Fruit fly (Drosophila melanogaster) whole organism, embryonic: ENCODE data around the gene mus201.
A peak's percentile ranks its signal among the peaks of the same experiment; 100 is the strongest.

Experiments
- Aef1 ChIP-seq: fragments of 200-800 bp; sonication (Bioruptor generic); IDR thresholded peaks from 3 replicates; pipeline ENCODE4 v1.3.6; 2022; ENCODE audit warnings: missing biosample characterization, missing genetic modification characterization
- CG10147 ChIP-seq: fragments of 200-800 bp; sonication (Bioruptor generic); optimal IDR thresholded peaks from 2 replicates; lab custom pipeline; 2019; ENCODE audit warnings: missing biosample characterization, mild to moderate bottlenecking, missing genetic modification characterization, moderate library complexity
- CG10274 ChIP-seq: fragments of 200-800 bp; sonication (Bioruptor generic); optimal IDR thresholded peaks from 3 replicates; lab custom pipeline; 2017; ENCODE audit warnings: missing biosample characterization, mild to moderate bottlenecking, missing genetic modification characterization
- CG10543 ChIP-seq: fragments of 200-800 bp; sonication (Bioruptor generic); optimal IDR thresholded peaks from 3 replicates; lab custom pipeline; 2017; ENCODE audit warnings: missing biosample characterization, mild to moderate bottlenecking, missing genetic modification characterization, moderate library complexity
- CG10565 ChIP-seq: fragments of 200-800 bp; sonication (Bioruptor generic); optimal IDR thresholded peaks from 3 replicates; lab custom pipeline; 2016; ENCODE audit warnings: missing biosample characterization, mild to moderate bottlenecking, missing genetic modification characterization
- CG10959 ChIP-seq: fragments of 200-800 bp; sonication (Bioruptor generic); IDR thresholded peaks from 2 replicates; pipeline ENCODE4 v1.3.6; 2022; ENCODE audit warnings: missing biosample characterization, missing genetic modification characterization
- CG11093 ChIP-seq: fragments of 200-800 bp; sonication (Bioruptor generic); IDR thresholded peaks from 3 replicates; pipeline ENCODE4 v1.3.6; 2022; ENCODE audit warnings: missing biosample characterization, missing genetic modification characterization
- CG11398 ChIP-seq: fragments of 200-800 bp; sonication (Bioruptor generic); optimal IDR thresholded peaks from 2 replicates; lab custom pipeline; 2016; ENCODE audit warnings: missing biosample characterization, missing genetic modification characterization
- CG1233 ChIP-seq: fragments of 200-800 bp; sonication (Bioruptor generic); optimal IDR thresholded peaks from 4 replicates; lab custom pipeline; 2018; ENCODE audit warnings: missing biosample characterization, mild to moderate bottlenecking, missing genetic modification characterization
- CG12744 ChIP-seq: fragments of 200-800 bp; sonication (Bioruptor generic); optimal IDR thresholded peaks from 2 replicates; lab custom pipeline; 2016; ENCODE audit warnings: missing biosample characterization, missing genetic modification characterization
- CG12769 ChIP-seq: fragments of 200-800 bp; sonication (Bioruptor generic); optimal IDR thresholded peaks from 2 replicates; lab custom pipeline; 2019; ENCODE audit warnings: missing biosample characterization, mild to moderate bottlenecking, missing genetic modification characterization, moderate library complexity
- CG14014 ChIP-seq: fragments of 200-800 bp; sonication (Bioruptor generic); IDR thresholded peaks from 2 replicates; pipeline ENCODE4 v1.3.6; 2022; ENCODE audit warnings: missing biosample characterization, missing genetic modification characterization
- CG14965 ChIP-seq: fragments of 200-800 bp; sonication (Bioruptor generic); optimal IDR thresholded peaks from 2 replicates; lab custom pipeline; 2016; ENCODE audit warnings: missing biosample characterization, missing genetic modification characterization, borderline replicate concordance
- CG15479 ChIP-seq: fragments of 200-800 bp; sonication (Bioruptor generic); optimal IDR thresholded peaks from 3 replicates; lab custom pipeline; 2019; ENCODE audit warnings: missing biosample characterization, mild to moderate bottlenecking, missing genetic modification characterization, moderate library complexity
- CG17829 ChIP-seq: fragments of 200-800 bp; optimal IDR thresholded peaks from 2 replicates; lab custom pipeline; 2019; ENCODE audit warnings: missing biosample characterization, mild to moderate bottlenecking, missing genetic modification characterization, moderate library complexity
- CG2712 ChIP-seq: fragments of 200-800 bp; optimal IDR thresholded peaks from 3 replicates; lab custom pipeline; 2019; ENCODE audit warnings: missing biosample characterization, mild to moderate bottlenecking, missing genetic modification characterization, moderate library complexity
- CG33213 ChIP-seq: fragments of 200-800 bp; sonication (Bioruptor generic); optimal IDR thresholded peaks from 3 replicates; lab custom pipeline; 2016; ENCODE audit warnings: missing biosample characterization, missing genetic modification characterization
- CG34376 ChIP-seq: fragments of 200-800 bp; sonication (Bioruptor generic); optimal IDR thresholded peaks from 2 replicates; lab custom pipeline; 2018; ENCODE audit warnings: missing biosample characterization, mild to moderate bottlenecking, missing genetic modification characterization
- CG3726 ChIP-seq: fragments of 200-800 bp; sonication (Bioruptor generic); IDR thresholded peaks from 3 replicates; pipeline ENCODE4, ENCODE4 v1.3.6; 2022; ENCODE audit warnings: missing biosample characterization, missing genetic modification characterization
- CG4282 ChIP-seq: fragments of 200-800 bp; sonication (Bioruptor generic); optimal IDR thresholded peaks from 2 replicates; lab custom pipeline; 2016; ENCODE audit warnings: missing biosample characterization, missing genetic modification characterization
- CG5245 ChIP-seq: fragments of 200-800 bp; sonication (Bioruptor generic); optimal IDR thresholded peaks from 3 replicates; lab custom pipeline; 2016; ENCODE audit warnings: missing biosample characterization, missing genetic modification characterization
- CG6654 ChIP-seq: fragments of 200-800 bp; sonication (Bioruptor generic); optimal IDR thresholded peaks from 2 replicates; lab custom pipeline; 2017; ENCODE audit warnings: missing biosample characterization, mild to moderate bottlenecking, missing genetic modification characterization
- CG9817 ChIP-seq: fragments of 200-800 bp; sonication (Bioruptor generic); optimal IDR thresholded peaks from 2 replicates; lab custom pipeline; 2018; ENCODE audit warnings: missing biosample characterization, mild to moderate bottlenecking, missing genetic modification characterization, moderate library complexity
- CTCF ChIP-seq: fragments of 200-800 bp; sonication (Bioruptor generic); optimal IDR thresholded peaks from 2 replicates; lab custom pipeline; 2017; ENCODE audit warnings: missing biosample characterization, mild to moderate bottlenecking, missing genetic modification characterization, moderate library complexity
- Dip3 ChIP-seq: fragments of 200-800 bp; sonication (Bioruptor generic); optimal IDR thresholded peaks from 3 replicates; lab custom pipeline; 2016; ENCODE audit warnings: missing biosample characterization, missing genetic modification characterization
- Elba2 ChIP-seq: fragments of 200-800 bp; sonication (Bioruptor generic); optimal IDR thresholded peaks from 3 replicates; lab custom pipeline; 2016; ENCODE audit warnings: missing biosample characterization, missing genetic modification characterization
- Ets97D ChIP-seq: fragments of 200-800 bp; sonication (Bioruptor generic); optimal IDR thresholded peaks from 3 replicates; lab custom pipeline; 2016; ENCODE audit warnings: missing biosample characterization, missing genetic modification characterization
- Hmr ChIP-seq: fragments of 200-800 bp; sonication (Bioruptor generic); optimal IDR thresholded peaks from 3 replicates; lab custom pipeline; 2017; ENCODE audit warnings: mild to moderate bottlenecking, missing biosample characterization, missing genetic modification reagents, missing genetic modification characterization
- Nf-YC ChIP-seq: fragments of 200-800 bp; optimal IDR thresholded peaks from 3 replicates; lab custom pipeline; 2019; ENCODE audit warnings: missing biosample characterization, mild to moderate bottlenecking, missing genetic modification characterization, moderate library complexity
- Oli ChIP-seq: fragments of 200-800 bp; sonication (Bioruptor generic); optimal IDR thresholded peaks from 2 replicates; lab custom pipeline; 2018; ENCODE audit warnings: missing biosample characterization, mild to moderate bottlenecking, missing genetic modification characterization, moderate library complexity
- Rfx ChIP-seq: fragments of 200-800 bp; sonication (Bioruptor generic); IDR thresholded peaks from 2 replicates; pipeline ENCODE4 v1.3.6; 2022; ENCODE audit warnings: missing biosample characterization, missing genetic modification characterization
- Sox102F ChIP-seq: fragments of 200-800 bp; sonication (Bioruptor generic); optimal IDR thresholded peaks from 2 replicates; lab custom pipeline; 2018; ENCODE audit warnings: missing biosample characterization, mild to moderate bottlenecking, missing genetic modification characterization, moderate library complexity
- Ssrp ChIP-seq: fragments of 200-800 bp; sonication (Bioruptor generic); optimal IDR thresholded peaks from 2 replicates; lab custom pipeline; 2018; ENCODE audit warnings: missing biosample characterization, mild to moderate bottlenecking, missing genetic modification characterization, moderate library complexity
- bbx ChIP-seq: fragments of 200-800 bp; sonication (Bioruptor generic); IDR thresholded peaks from 2 replicates; pipeline ENCODE4 v1.3.6; 2022; ENCODE audit warnings: missing biosample characterization, missing genetic modification characterization; ENCODE audit not compliant: partially characterized antibody
- ci ChIP-seq: fragments of 200-800 bp; sonication (Bioruptor generic); IDR thresholded peaks from 3 replicates; pipeline ENCODE4 v1.3.6; 2022; ENCODE audit warnings: missing biosample characterization, missing genetic modification characterization
- dmrt99B ChIP-seq: fragments of 200-800 bp; sonication (Bioruptor generic); optimal IDR thresholded peaks from 2 replicates; lab custom pipeline; 2018; ENCODE audit warnings: missing biosample characterization, mild to moderate bottlenecking, missing genetic modification characterization, moderate library complexity
- ftz-f1 ChIP-seq: fragments of 200-800 bp; sonication (Bioruptor generic); optimal IDR thresholded peaks from 2 replicates; lab custom pipeline; 2016; ENCODE audit warnings: missing biosample characterization, missing genetic modification characterization
- kah ChIP-seq: fragments of 200-800 bp; sonication (Bioruptor generic); optimal IDR thresholded peaks from 2 replicates; lab custom pipeline; 2018; ENCODE audit warnings: missing biosample characterization, mild to moderate bottlenecking, missing genetic modification characterization
- lab ChIP-seq: fragments of 200-800 bp; sonication (Bioruptor generic); optimal IDR thresholded peaks from 3 replicates; lab custom pipeline; 2017; ENCODE audit warnings: missing biosample characterization, missing genetic modification characterization, mild to moderate bottlenecking, moderate library complexity, missing genetic modification reagents
- nerfin-1 ChIP-seq: fragments of 200-800 bp; sonication (Bioruptor generic); optimal IDR thresholded peaks from 3 replicates; lab custom pipeline; 2019; ENCODE audit warnings: missing biosample characterization, mild to moderate bottlenecking, missing genetic modification characterization, moderate library complexity
- nom ChIP-seq: fragments of 200-800 bp; sonication (Bioruptor generic); optimal IDR thresholded peaks from 2 replicates; lab custom pipeline; 2017; ENCODE audit warnings: missing biosample characterization, missing genetic modification characterization, mild to moderate bottlenecking, moderate library complexity, missing genetic modification reagents
- prd ChIP-seq, 3 experiments: fragments of >200 bp in 2 of 3; fragments of 200-800 bp in 1 of 3; sonication (Bioruptor generic) in 1 of 3; optimal IDR thresholded peaks in 2 of 3; IDR thresholded peaks in 1 of 3; 2 replicates in 2 of 3; 3 replicates in 1 of 3; pipeline versions ENCODE4 v1.3.6 to Lab custom; 2017 to 2022; ENCODE audit warnings: missing biosample characterization in 1 of 3, missing genetic modification characterization in 1 of 3
- rib ChIP-seq: fragments of 200-800 bp; sonication (Bioruptor generic); IDR thresholded peaks from 2 replicates; pipeline ENCODE4 v1.3.6; 2022; ENCODE audit warnings: missing biosample characterization, missing genetic modification characterization
- sc ChIP-seq, 3 experiments: fragments of >200 bp in 2 of 3; fragments of 200-800 bp in 1 of 3; sonication (Bioruptor generic) in 1 of 3; optimal IDR thresholded peaks; 2 replicates in 2 of 3; 3 replicates in 1 of 3; lab custom pipeline; 2017; ENCODE audit warnings: mild to moderate bottlenecking in 1 of 3, missing biosample characterization in 1 of 3, missing genetic modification characterization in 1 of 3, missing genetic modification reagents in 1 of 3
- slou ChIP-seq: fragments of 200-800 bp; sonication (Bioruptor generic); optimal IDR thresholded peaks from 3 replicates; lab custom pipeline; 2016; ENCODE audit warnings: missing biosample characterization, missing genetic modification characterization
- slp2 ChIP-seq: fragments of 200-800 bp; sonication (Bioruptor generic); optimal IDR thresholded peaks from 2 replicates; lab custom pipeline; 2016; ENCODE audit warnings: missing biosample characterization, missing genetic modification characterization
- zen2 ChIP-seq: fragments of 200-800 bp; sonication (Bioruptor generic); IDR thresholded peaks from 3 replicates; pipeline ENCODE4 v1.3.6; 2022; ENCODE audit warnings: missing biosample characterization, missing genetic modification characterization; ENCODE audit not compliant: partially characterized antibody

The mus201 gene

dm6 chr2L:8414887-8415883 is 22.8 kb upstream of the mus201 start, which contains the start of the genes CG13398 and Akap200 (continued):
- TF ChIP-seq CG12769 (no peak), CTCF (GFP tag; lab: Kevin White, UChicago) (no peak), CG3726 (no peak), ci (GFP tag; lab: Robert Waterston, UW) (peak; percentile 49; the same call in 1 of the 3 replicates), CG14965 (GFP tag; lab: Kevin White, UChicago) (no peak), Ets97D (peak; percentile 36), ftz-f1 (GFP tag; lab: Kevin White, UChicago) (no peak), Oli (no peak), Hmr (GFP tag; lab: Kevin White, UChicago) (peak; percentile 3), lab (GFP tag; lab: Kevin White, UChicago) (no peak), Aef1 (GFP tag; lab: Robert Waterston, UW) (no peak), zen2 (GFP tag; lab: Robert Waterston, UW) (no peak), rib (GFP tag; lab: Robert Waterston, UW) (no peak), CG1233 (GFP tag; lab: Kevin White, UChicago) (no peak), Ssrp (tag; lab: Kevin White, UChicago) (peak; percentile 37), CG15479 (GFP tag; lab: Kevin White, UChicago) (peak; percentile 20), CG11093 (GFP tag; lab: Robert Waterston, UW) (no peak), CG11398 (peak; percentile 20), prd (optimal IDR thresholded peaks at IDR 0.05; lab: Kevin White, UChicago) (no peak), prd (GFP tag; IDR thresholded peaks at IDR 0.05; lab: Robert Waterston, UW) (peak; percentile 47; the same call in 1 of the 3 replicates), CG14014 (no peak), kah (GFP tag; lab: Kevin White, UChicago) (no peak), CG17829 (tag; lab: Kevin White, UChicago) (peak; percentile 37), Nf-YC (tag; lab: Kevin White, UChicago) (no peak), CG10543 (peak; percentile 57), bbx (GFP tag; lab: Robert Waterston, UW) (no peak; the same call in 1 of the 2 replicates), Rfx (GFP tag; lab: Robert Waterston, UW) (no peak), Sox102F (GFP tag; lab: Kevin White, UChicago) (no peak), sc (optimal IDR thresholded peaks at IDR 0.05; lab: Kevin White, UChicago) (no peak), sc (GFP tag; optimal IDR thresholded peaks at IDR 0.05; lab: Kevin White, UChicago) (no peak), CG10959 (GFP tag; lab: Robert Waterston, UW) (no peak), CG10274 (GFP tag; lab: Kevin White, UChicago) (no peak), CG9817 (tag; lab: Kevin White, UChicago) (peak; percentile 33), Dip3 (no peak), CG4282 (GFP tag; lab: Kevin White, UChicago) (no peak), CG5245 (no peak), CG10147 (no peak), nerfin-1 (no peak), slp2 (GFP tag; lab: Kevin White, UChicago) (no peak), nom (GFP tag; lab: Kevin White, UChicago) (peak; percentile 61), CG6654 (no peak), slou (GFP tag; lab: Kevin White, UChicago) (no peak), CG34376 (no peak), Elba2 (no peak), CG2712 (tag; lab: Kevin White, UChicago) (peak; percentile 56), CG33213 (GFP tag; lab: Kevin White, UChicago) (no peak), dmrt99B (tag; lab: Kevin White, UChicago) (no peak), CG12744 (GFP tag; lab: Kevin White, UChicago) (no peak), CG10565 (GFP tag; lab: Kevin White, UChicago) (no peak)
